Worm (Caenorhabditis elegans): Measurements from ENCODE around the gene clec-29.

DNA sequence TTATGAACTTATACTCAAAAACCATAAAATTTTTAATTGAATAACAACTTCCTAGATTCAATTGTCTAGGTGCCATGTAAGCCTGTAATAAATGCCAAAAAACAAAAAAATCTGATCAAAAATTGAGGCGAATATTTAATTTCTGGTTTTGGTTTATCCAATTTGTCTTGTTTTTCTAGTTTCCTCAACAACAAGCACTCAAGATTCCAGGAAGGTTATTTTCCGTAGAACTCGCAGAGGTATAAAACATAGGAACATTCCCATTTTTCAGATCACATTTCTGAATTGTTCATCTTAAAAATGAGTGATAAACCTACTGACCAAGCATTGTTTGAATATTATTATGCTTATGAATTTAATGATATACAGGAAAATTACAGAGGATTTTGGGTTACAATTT, 41.8 kb downstream of the clec-29 start, which contains the start of gene srw-41:
- TF ChIP-seq tab-1 (GFP tag; IDR thresholded peaks at IDR 0.05) (no peak), ztf-23 (GFP tag; IDR thresholded peaks at IDR 0.05) (no peak), ztf-29 (GFP tag; IDR thresholded peaks at IDR 0.05) (no peak), klf-2 (GFP tag; conservative IDR thresholded peaks at IDR 0.05) (no peak)
